Worm (Caenorhabditis elegans) whole organism, late embryonic: ENCODE measurements around the gene F10G2.4.

ENCODE experiments used
- C08G9.2 ChIP-seq: sonication (generic microtip); optimal IDR thresholded peaks from 2 replicates; lab custom pipeline; 2016; ENCODE audit warnings: mild to moderate bottlenecking, missing genetic modification characterization, moderate library complexity, missing compliant biosample characterization
- C38D4.7 ChIP-seq: fragments of 200-800 bp; sonication (Bioruptor generic); optimal IDR thresholded peaks from 2 replicates; lab custom pipeline; 2018; ENCODE audit warnings: mild to moderate bottlenecking, missing genetic modification characterization, moderate library complexity, missing compliant biosample characterization
- F13H6.1 ChIP-seq: sonication (generic microtip); optimal IDR thresholded peaks from 2 replicates; lab custom pipeline; 2016; ENCODE audit warnings: missing genetic modification characterization, missing compliant biosample characterization
- K02D7.2 ChIP-seq: sonication (generic microtip); optimal IDR thresholded peaks from 2 replicates; lab custom pipeline; 2017; ENCODE audit warnings: mild to moderate bottlenecking, missing genetic modification characterization, missing compliant biosample characterization
- T23F11.4 ChIP-seq: fragments of 200-800 bp; sonication (Bioruptor generic); optimal IDR thresholded peaks from 2 replicates; lab custom pipeline; 2018; ENCODE audit warnings: mild to moderate bottlenecking, missing genetic modification characterization, missing compliant biosample characterization
- ahr-1 ChIP-seq: sonication (generic microtip); optimal IDR thresholded peaks from 2 replicates; lab custom pipeline; 2016; ENCODE audit warnings: missing genetic modification characterization, missing compliant biosample characterization
- ceh-14 ChIP-seq: sonication (generic microtip); optimal IDR thresholded peaks from 2 replicates; lab custom pipeline; 2016; ENCODE audit warnings: missing genotype, missing genetic modification characterization, missing compliant biosample characterization
- ceh-18 ChIP-seq: sonication (generic microtip); optimal IDR thresholded peaks from 2 replicates; lab custom pipeline; 2016; ENCODE audit warnings: missing genetic modification characterization, missing compliant biosample characterization
- ceh-19 ChIP-seq: fragments of 200-800 bp; sonication (Bioruptor generic); optimal IDR thresholded peaks from 2 replicates; lab custom pipeline; 2018; ENCODE audit warnings: mild to moderate bottlenecking, missing genetic modification characterization, missing compliant biosample characterization
- ceh-22 ChIP-seq: sonication (generic microtip); optimal IDR thresholded peaks from 2 replicates; lab custom pipeline; 2017; ENCODE audit warnings: missing biosample characterization, missing genetic modification characterization
- ceh-31 ChIP-seq: sonication (generic microtip); optimal IDR thresholded peaks from 2 replicates; lab custom pipeline; 2016; ENCODE audit warnings: missing genetic modification characterization, missing compliant biosample characterization
- ceh-34 ChIP-seq: sonication (generic microtip); optimal IDR thresholded peaks from 2 replicates; lab custom pipeline; 2016; ENCODE audit warnings: mild to moderate bottlenecking, missing genetic modification characterization, missing compliant biosample characterization
- ceh-45 ChIP-seq: fragments of 200-800 bp; sonication (Bioruptor generic); IDR thresholded peaks from 2 replicates; pipeline ENCODE4 v1.3.6; 2022; ENCODE audit warnings: missing genetic modification reagents, missing genetic modification characterization, missing compliant biosample characterization
- ceh-6 ChIP-seq: fragments of 200-800 bp; sonication (Bioruptor generic); optimal IDR thresholded peaks from 2 replicates; lab custom pipeline; 2018; ENCODE audit warnings: mild to moderate bottlenecking, missing genetic modification characterization, missing compliant biosample characterization
- ceh-9 ChIP-seq: sonication (generic microtip); optimal IDR thresholded peaks from 2 replicates; lab custom pipeline; 2016; ENCODE audit warnings: mild to moderate bottlenecking, missing genetic modification characterization, inconsistent platforms, missing compliant biosample characterization
- che-1 ChIP-seq: sonication (generic microtip); optimal IDR thresholded peaks from 2 replicates; lab custom pipeline; 2016; ENCODE audit warnings: mild to moderate bottlenecking, missing genetic modification characterization, missing compliant biosample characterization
- ets-4 ChIP-seq: sonication (generic microtip); optimal IDR thresholded peaks from 2 replicates; lab custom pipeline; 2016; ENCODE audit warnings: missing genetic modification characterization, missing compliant biosample characterization
- eyg-1 ChIP-seq: sonication (generic microtip); optimal IDR thresholded peaks from 2 replicates; lab custom pipeline; 2016; ENCODE audit warnings: missing genotype, missing genetic modification characterization, missing compliant biosample characterization
- fax-1 ChIP-seq: sonication (generic microtip); optimal IDR thresholded peaks from 2 replicates; lab custom pipeline; 2016; ENCODE audit warnings: missing genotype, missing genetic modification characterization, missing compliant biosample characterization
- hlh-13 ChIP-seq: fragments of 200-800 bp; sonication (Bioruptor generic); optimal IDR thresholded peaks from 2 replicates; lab custom pipeline; 2018; ENCODE audit warnings: mild to moderate bottlenecking, missing genetic modification characterization, missing compliant biosample characterization
- lim-6 ChIP-seq: sonication (generic microtip); optimal IDR thresholded peaks from 2 replicates; lab custom pipeline; 2016; ENCODE audit warnings: missing genetic modification characterization, missing compliant biosample characterization
- lin-11 ChIP-seq: fragments of 200-800 bp; sonication (Bioruptor generic); optimal IDR thresholded peaks from 2 replicates; lab custom pipeline; 2018; ENCODE audit warnings: mild to moderate bottlenecking, missing genetic modification characterization, missing compliant biosample characterization
- madf-2 ChIP-seq: sonication (generic microtip); optimal IDR thresholded peaks from 2 replicates; lab custom pipeline; 2017; ENCODE audit warnings: missing genetic modification characterization, missing compliant biosample characterization
- mec-3 ChIP-seq: sonication (generic microtip); optimal IDR thresholded peaks from 2 replicates; lab custom pipeline; 2016; ENCODE audit warnings: borderline replicate concordance, missing genetic modification characterization, missing compliant biosample characterization
- odd-2 ChIP-seq: sonication (generic microtip); optimal IDR thresholded peaks from 2 replicates; lab custom pipeline; 2017; ENCODE audit warnings: antibody characterized with exemption, mild to moderate bottlenecking, missing genetic modification characterization, missing compliant biosample characterization
- pat-9 ChIP-seq: fragments of 200-800 bp; sonication (Bioruptor generic); optimal IDR thresholded peaks from 2 replicates; lab custom pipeline; 2018; ENCODE audit warnings: mild to moderate bottlenecking, missing genetic modification characterization, moderate library complexity, missing compliant biosample characterization
- pax-1 ChIP-seq: fragments of 150-350 bp; optimal IDR thresholded peaks from 2 replicates; lab custom pipeline; 2014; ENCODE audit warnings: missing biosample characterization, missing genetic modification characterization
- pqm-1 ChIP-seq: sonication (generic microtip); optimal IDR thresholded peaks from 2 replicates; lab custom pipeline; 2016; ENCODE audit warnings: missing genetic modification characterization, missing compliant biosample characterization
- pros-1 ChIP-seq: fragments of 150-350 bp; optimal IDR thresholded peaks from 2 replicates; lab custom pipeline; 2014; ENCODE audit warnings: missing biosample characterization, missing genetic modification reagents, missing genetic modification characterization
- sox-2 ChIP-seq: fragments of 200-800 bp; sonication (Bioruptor generic); IDR thresholded peaks from 2 replicates; pipeline ENCODE4 v1.3.6; 2022; ENCODE audit warnings: missing genetic modification reagents, missing genetic modification characterization, missing compliant biosample characterization
- sox-4 ChIP-seq: sonication (generic microtip); optimal IDR thresholded peaks from 2 replicates; lab custom pipeline; 2017; ENCODE audit warnings: mild to moderate bottlenecking, missing genetic modification characterization, inconsistent platforms, missing compliant biosample characterization
- syd-9 ChIP-seq: sonication (generic microtip); optimal IDR thresholded peaks from 2 replicates; lab custom pipeline; 2016; ENCODE audit warnings: mild to moderate bottlenecking, missing genetic modification characterization, moderate library complexity, missing compliant biosample characterization
- tbx-7 ChIP-seq: sonication (generic microtip); optimal IDR thresholded peaks from 2 replicates; lab custom pipeline; 2016; ENCODE audit warnings: missing genotype, missing genetic modification characterization, missing compliant biosample characterization
- ttx-3 ChIP-seq: sonication (generic microtip); optimal IDR thresholded peaks from 2 replicates; lab custom pipeline; 2016; ENCODE audit warnings: missing genetic modification reagents, missing genetic modification characterization, missing compliant biosample characterization
- unc-3 ChIP-seq, 2 experiments: fragments of 200-800 bp in 1 of 2; sonication (Bioruptor generic) in 1 of 2; sonication (generic microtip) in 1 of 2; conservative IDR thresholded peaks in 1 of 2; optimal IDR thresholded peaks in 1 of 2; 2 replicates each; pipeline versions ENCODE4 v1.3.6 to Lab custom; 2016 to 2022; ENCODE audit warnings: missing compliant biosample characterization in 2 of 2, missing genetic modification characterization in 2 of 2, missing genetic modification reagents in 1 of 2
- unc-42 ChIP-seq: sonication (generic microtip); optimal IDR thresholded peaks from 2 replicates; lab custom pipeline; 2016; ENCODE audit warnings: missing genotype, missing genetic modification characterization, missing compliant biosample characterization
- ztf-16 ChIP-seq: sonication (generic microtip); optimal IDR thresholded peaks from 2 replicates; lab custom pipeline; 2017; ENCODE audit warnings: missing genetic modification characterization, missing compliant biosample characterization

F10G2.4 gene

DNA sequence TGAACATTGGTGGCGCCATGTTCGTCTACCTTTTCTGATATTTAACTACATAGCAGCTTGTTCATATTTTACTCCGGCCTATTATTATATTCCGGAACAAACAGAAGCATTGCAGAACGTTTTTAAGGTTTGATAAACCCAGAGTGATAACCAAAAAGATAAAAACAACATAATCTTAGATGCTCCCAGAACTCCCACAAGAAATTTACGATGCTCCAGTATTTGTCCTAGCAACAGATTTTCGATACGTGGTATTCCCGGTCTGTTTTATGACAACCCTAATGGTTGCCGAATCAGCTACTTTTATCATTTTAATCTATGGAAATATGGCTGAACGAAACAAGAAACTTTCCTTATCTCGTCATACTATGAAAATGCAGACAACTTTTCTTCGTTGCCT lies 26.6 kb downstream of the F10G2.4 start:
- no peak for TF ChIP-seq C38D4.7 (GFP tag; lab: Kevin White, UChicago)
- TF ChIP-seq F13H6.1 (tag; lab: Kevin White, UChicago) = no peak
- TF ChIP-seq ceh-19 (GFP tag; lab: Kevin White, UChicago) = no peak
- no peak for TF ChIP-seq pros-1
- no peak for TF ChIP-seq mec-3
- TF ChIP-seq ceh-18 = no peak
- no peak for TF ChIP-seq pqm-1
- no peak for TF ChIP-seq ztf-16
- no peak for TF ChIP-seq T23F11.4 (GFP tag; lab: Kevin White, UChicago)
- TF ChIP-seq ahr-1 (tag; lab: Kevin White, UChicago) = no peak
- no peak for TF ChIP-seq lim-6 (tag; lab: Kevin White, UChicago)
- TF ChIP-seq C08G9.2 (tag; lab: Kevin White, UChicago) = no peak
- no peak for TF ChIP-seq unc-3 (GFP tag; conservative IDR thresholded peaks at IDR 0.05; lab: Robert Waterston, UW)
- no peak for TF ChIP-seq unc-3 (tag; optimal IDR thresholded peaks at IDR 0.05; lab: Kevin White, UChicago)
- no peak for TF ChIP-seq K02D7.2 (tag; lab: Kevin White, UChicago)
- TF ChIP-seq syd-9 (tag; lab: Kevin White, UChicago) = no peak
- no peak for TF ChIP-seq tbx-7 (tag; lab: Kevin White, UChicago)
- TF ChIP-seq odd-2 (tag; lab: Kevin White, UChicago) = no peak
- no peak for TF ChIP-seq eyg-1 (tag; lab: Kevin White, UChicago)
- TF ChIP-seq ceh-9 (tag; lab: Kevin White, UChicago) = no peak
- no peak for TF ChIP-seq pax-1 (tag; lab: Kevin White, UChicago)

DNA sequence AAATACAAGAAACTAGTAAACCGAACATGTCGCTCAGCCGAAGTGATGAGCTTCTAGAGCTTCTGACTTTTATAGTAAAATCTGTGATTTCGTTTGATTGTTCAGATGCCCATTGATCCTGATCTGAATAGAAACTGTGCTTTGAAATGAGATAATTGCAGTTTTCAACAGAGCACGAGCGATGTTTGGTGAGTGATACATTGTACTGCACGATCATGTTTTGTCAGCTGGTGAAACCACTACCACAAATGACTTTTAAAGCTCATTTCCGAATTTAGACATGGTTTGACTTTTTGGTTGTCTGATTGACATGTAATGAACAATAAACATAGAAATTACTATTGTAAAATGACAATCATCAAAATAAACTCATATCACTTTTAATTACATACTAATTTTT lies 28.4 kb downstream of the F10G2.4 start, which contains the start of gene tag-293:
Gene tag-293 (minus strand): TSS at position 101 of the 400 bp plus-strand sequence.
- TF ChIP-seq sox-2 = no peak
- no peak for TF ChIP-seq ceh-6
- no peak for TF ChIP-seq ceh-22 (tag; lab: Kevin White, UChicago)

DNA sequence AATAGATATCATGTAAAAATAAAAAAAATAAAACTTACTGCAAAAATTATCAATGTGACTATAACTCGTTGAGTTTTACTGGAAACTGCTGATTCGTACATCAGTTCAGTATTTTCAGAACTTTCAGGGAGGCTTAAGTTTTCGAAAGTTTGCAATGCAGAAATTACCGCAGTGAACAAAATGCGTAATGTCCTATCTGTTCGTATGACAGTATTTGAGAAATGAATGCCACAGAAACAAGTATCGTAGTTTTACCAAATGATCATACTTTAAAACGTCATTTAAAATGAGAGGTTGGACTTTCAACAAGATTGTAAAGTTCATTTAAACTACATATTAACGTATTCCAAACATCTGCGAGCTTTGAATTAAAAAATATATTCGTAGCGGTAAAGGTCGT lies 29.7 kb downstream of the F10G2.4 start, which contains the start of gene C03G6.21:
Gene C03G6.21 (minus strand): TSS at position 101 of the 400 bp plus-strand sequence.
- TF ChIP-seq ttx-3 (tag; lab: Kevin White, UChicago) (no peak), pat-9 (tag; lab: Kevin White, UChicago) (no peak), ceh-14 (no peak), ceh-9 (tag; lab: Kevin White, UChicago) (no peak), ets-4 (tag; lab: Kevin White, UChicago) (no peak), lin-11 (tag; lab: Kevin White, UChicago) (no peak), fax-1 (no peak), madf-2 (tag; lab: Kevin White, UChicago) (no peak), syd-9 (tag; lab: Kevin White, UChicago) (no peak)

DNA sequence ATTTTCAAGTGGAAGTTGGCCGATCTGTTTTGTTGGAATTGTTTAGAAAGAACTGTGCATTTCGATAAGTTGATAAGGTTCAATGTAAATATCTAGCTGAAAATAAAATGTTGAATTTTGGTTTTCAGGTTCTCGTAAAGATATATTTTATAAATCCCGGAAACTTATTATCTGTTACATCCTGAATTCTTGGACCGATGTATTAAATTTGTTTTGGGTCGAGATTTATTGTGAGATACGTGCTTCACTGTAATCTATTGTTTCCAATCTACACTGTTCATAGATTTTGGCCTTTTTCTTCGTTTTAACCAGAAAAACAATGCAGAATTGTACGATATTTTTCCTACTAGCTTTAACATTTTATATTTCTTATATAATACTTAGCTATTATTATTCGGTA lies 30.1 kb downstream of the F10G2.4 start, which contains the start of gene C03G6.6:
Gene C03G6.6 (plus strand): TSS at position 301 of the 400 bp plus-strand sequence.
- no peak for TF ChIP-seq hlh-13 (GFP tag; lab: Kevin White, UChicago)
- no peak for TF ChIP-seq unc-42 (tag; lab: Kevin White, UChicago)
- TF ChIP-seq ceh-45 (GFP tag; lab: Robert Waterston, UW) = no peak
- TF ChIP-seq T23F11.4 (GFP tag; lab: Kevin White, UChicago) = no peak
- TF ChIP-seq ceh-31 (tag; lab: Kevin White, UChicago) = no peak
- TF ChIP-seq K02D7.2 (tag; lab: Kevin White, UChicago) = no peak
- TF ChIP-seq che-1 (tag; lab: Kevin White, UChicago) = no peak
- no peak for TF ChIP-seq ceh-34 (tag; lab: Kevin White, UChicago)
- no peak for TF ChIP-seq sox-4
- TF ChIP-seq ceh-19 (GFP tag; lab: Kevin White, UChicago) = no peak
